Fruit fly (Drosophila melanogaster) Kc167 (cell line): ENCODE results near the gene Gr22b.

Experiments used
- Myc ChIP-seq: fragments of >200 bp; optimal IDR thresholded peaks from 2 replicates; lab custom pipeline; 2017; ENCODE audit warnings: missing external identifiers
- h ChIP-seq: fragments of >200 bp; optimal IDR thresholded peaks from 3 replicates; lab custom pipeline; 2018; ENCODE audit warnings: missing external identifiers
- insv ChIP-seq: fragments of >200 bp; optimal IDR thresholded peaks from 3 replicates; lab custom pipeline; 2018; ENCODE audit warnings: missing external identifiers
- psq ChIP-seq: fragments of >200 bp; optimal IDR thresholded peaks from 2 replicates; lab custom pipeline; 2017; ENCODE audit warnings: missing external identifiers

dm6 chr2L:1793168-1793567 is at the start of gene Gr22b:
- TF ChIP-seq Myc (lab: Kevin White, UChicago): no peak
- no peak for TF ChIP-seq psq (lab: Kevin White, UChicago)
- no peak for TF ChIP-seq insv (lab: Kevin White, UChicago)
- TF ChIP-seq h (lab: Kevin White, UChicago): no peak
